Fruit fly (Drosophila melanogaster): Measurements from ENCODE around the gene Dup99B.

The Dup99B gene

dm6 chr3R:29711434-29711833 is 3.7 kb downstream of the Dup99B start:
- no peak for TF ChIP-seq CTCF (optimal IDR thresholded peaks at IDR 0.05)

- TF ChIP-seq CTCF (optimal IDR thresholded peaks at IDR 0.05) (no peak), CG8478 (optimal IDR thresholded peaks at IDR 0.05) (no peak)
Observed at dm6 chr3R:29708322-29708721, 6.9 kb downstream of the Dup99B start.

- TF ChIP-seq CG8478 (optimal IDR thresholded peaks at IDR 0.05) (no peak), CTCF (optimal IDR thresholded peaks at IDR 0.05) (no peak)
Observed at dm6 chr3R:29707258-29707657, 7.9 kb downstream of the Dup99B start.

dm6 chr3R:29705789-29706303 is 9.3 kb downstream of the Dup99B start:
- no peak for TF ChIP-seq CG8478 (optimal IDR thresholded peaks at IDR 0.05)

- TF ChIP-seq CTCF (optimal IDR thresholded peaks at IDR 0.05) = no peak
- no peak for TF ChIP-seq CG8478 (optimal IDR thresholded peaks at IDR 0.05)
Observed at dm6 chr3R:29704557-29704956, 10.6 kb downstream of the Dup99B start.

- no peak for TF ChIP-seq CTCF (optimal IDR thresholded peaks at IDR 0.05)
- TF ChIP-seq CG8478 (optimal IDR thresholded peaks at IDR 0.05) = no peak
Observed at dm6 chr3R:29701739-29702138, 13.4 kb downstream of the Dup99B start.

- TF ChIP-seq CG8478 (optimal IDR thresholded peaks at IDR 0.05) = no peak
- no peak for TF ChIP-seq CTCF (optimal IDR thresholded peaks at IDR 0.05)
Observed at dm6 chr3R:29699220-29699619, 16.0 kb downstream of the Dup99B start.

- TF ChIP-seq CTCF (optimal IDR thresholded peaks at IDR 0.05) (no peak), CG8478 (optimal IDR thresholded peaks at IDR 0.05) (no peak)
Observed at dm6 chr3R:29697841-29698240, 17.3 kb downstream of the Dup99B start.

- TF ChIP-seq CTCF (optimal IDR thresholded peaks at IDR 0.05) (no peak), CG8478 (optimal IDR thresholded peaks at IDR 0.05) (no peak)
Observed at dm6 chr3R:29696359-29696758, 18.8 kb downstream of the Dup99B start.

- TF ChIP-seq CTCF (optimal IDR thresholded peaks at IDR 0.05) (no peak), CG8478 (optimal IDR thresholded peaks at IDR 0.05) (no peak)
Observed at dm6 chr3R:29695744-29696143, 19.4 kb downstream of the Dup99B start.

- no peak for TF ChIP-seq CG8478 (optimal IDR thresholded peaks at IDR 0.05)
Observed at dm6 chr3R:29692009-29692641, 23.1 kb downstream of the Dup99B start, which contains the start of gene dmrt99B. dmrt99B (plus strand) TSS chr3R:29692591.

dm6 chr3R:29690960-29691527 is 24.1 kb downstream of the Dup99B start:
- TF ChIP-seq CTCF (optimal IDR thresholded peaks at IDR 0.05) (no peak), CG8478 (optimal IDR thresholded peaks at IDR 0.05) (no peak)

- no peak for TF ChIP-seq CG8478 (optimal IDR thresholded peaks at IDR 0.05)
- no peak for TF ChIP-seq CTCF (optimal IDR thresholded peaks at IDR 0.05)
Observed at dm6 chr3R:29690539-29690852, 24.7 kb downstream of the Dup99B start.

- TF ChIP-seq CTCF (optimal IDR thresholded peaks at IDR 0.05) = no peak
- TF ChIP-seq CG8478 (optimal IDR thresholded peaks at IDR 0.05) = no peak
Observed at dm6 chr3R:29689833-29690538, 25.2 kb downstream of the Dup99B start.

dm6 chr3R:29689211-29689610 is 26.0 kb downstream of the Dup99B start, which contains the start of gene Obp99c:
Obp99c (minus strand) TSS chr3R:29689311.
- TF ChIP-seq CG8478 (optimal IDR thresholded peaks at IDR 0.05) = no peak
- TF ChIP-seq CTCF (optimal IDR thresholded peaks at IDR 0.05) = no peak

dm6 chr3R:29686698-29687097 is 28.5 kb downstream of the Dup99B start:
- TF ChIP-seq CG8478 (optimal IDR thresholded peaks at IDR 0.05) (no peak), CTCF (optimal IDR thresholded peaks at IDR 0.05) (no peak)

Data from S2 (cell line).